Worm (Caenorhabditis elegans) whole organism, L4/young adult: ENCODE measurements around the gene str-222.

Source experiments
- W03F9.2 ChIP-seq: fragments of 150-350 bp; optimal IDR thresholded peaks from 2 replicates; lab custom pipeline; 2014; ENCODE audit warnings: missing biosample characterization, missing genetic modification characterization
- dao-5 ChIP-seq: sonication (generic microtip); optimal IDR thresholded peaks from 2 replicates; lab custom pipeline; 2016; ENCODE audit warnings: missing genotype, missing genetic modification characterization, moderate library complexity, missing compliant biosample characterization
- him-1 ChIP-seq: sonication (generic microtip); optimal IDR thresholded peaks from 2 replicates; lab custom pipeline; 2016; ENCODE audit warnings: missing genotype, missing genetic modification reagents, missing genetic modification characterization, missing compliant biosample characterization

DNA sequence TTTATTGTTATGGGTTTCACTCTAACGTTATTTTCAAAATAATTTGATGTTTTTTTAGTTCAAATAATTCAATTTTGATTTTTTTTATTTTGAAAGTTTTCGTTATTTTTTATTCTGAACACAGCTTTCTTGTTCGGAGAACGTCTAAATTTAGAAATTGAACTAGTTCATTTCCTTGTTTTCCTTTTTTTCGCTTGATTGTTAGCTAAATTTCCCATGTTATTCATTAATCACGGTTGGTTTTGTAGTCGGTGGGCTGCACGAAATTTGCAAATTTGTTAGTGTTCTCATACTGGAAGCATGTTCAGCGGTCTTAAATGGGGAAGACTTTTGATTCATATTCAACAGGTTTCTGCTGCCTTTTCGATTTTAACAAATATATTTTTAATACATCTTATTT is at the start of gene str-222:
- TF ChIP-seq him-1 (tag; lab: Kevin White, UChicago) (no peak), W03F9.2 (no peak), dao-5 (tag; lab: Kevin White, UChicago) (no peak)
